Fruit fly (Drosophila melanogaster): ENCODE measurements around the gene Hn.

Hn gene

dm6 chr3L:7774698-7775097 is 14.4 kb downstream of the Hn start:
- TF ChIP-seq CG33017 (tag; optimal IDR thresholded peaks at IDR 0.05) (no peak), kay (GFP tag; ENCODE audit: borderline replicate concordance) (peak; percentile 78), tj (GFP tag; optimal IDR thresholded peaks at IDR 0.05) (no peak), cic (GFP tag; optimal IDR thresholded peaks at IDR 0.05) (no peak), CG7045 (GFP tag; optimal IDR thresholded peaks at IDR 0.05) (no peak)

- TF ChIP-seq Clk (GFP tag; optimal IDR thresholded peaks at IDR 0.05) (peak; percentile 41), cic (GFP tag; optimal IDR thresholded peaks at IDR 0.05) (peak; percentile 93), Mnt (GFP tag; optimal IDR thresholded peaks at IDR 0.05) (peak; percentile 62), CG12768 (GFP tag; optimal IDR thresholded peaks at IDR 0.05) (peak; percentile 48), CG5204 (GFP tag; optimal IDR thresholded peaks at IDR 0.05) (no peak), CG1620 (GFP tag; optimal IDR thresholded peaks at IDR 0.05) (no peak), tj (GFP tag; optimal IDR thresholded peaks at IDR 0.05) (peak; percentile 83), CG33017 (tag; optimal IDR thresholded peaks at IDR 0.05) (peak; percentile 18), toe (GFP tag; optimal IDR thresholded peaks at IDR 0.05) (no peak)
Measured at dm6 chr3L:7775365-7775905, 15.2 kb downstream of the Hn start, which contains the start of gene Clk. Gene Clk (minus strand): TSS chr3L:7775603.

- TF ChIP-seq cnc (optimal IDR thresholded peaks at IDR 0.05) (peak; percentile 42 to 77), CG7101 (tag; optimal IDR thresholded peaks at IDR 0.05) (no peak), kay (GFP tag; ENCODE audit: borderline replicate concordance) (peak; percentile 95), Mnt (GFP tag; optimal IDR thresholded peaks at IDR 0.05) (peak; percentile 6), Crg-1 (GFP tag; optimal IDR thresholded peaks at IDR 0.05) (no peak), CG33017 (tag; optimal IDR thresholded peaks at IDR 0.05) (no peak), Clk (GFP tag; optimal IDR thresholded peaks at IDR 0.05) (no peak)
Measured at dm6 chr3L:7781353-7782050, 21.2 kb downstream of the Hn start.

dm6 chr3L:7782051-7782682 is 21.9 kb downstream of the Hn start:
- TF ChIP-seq bab1 (GFP tag; optimal IDR thresholded peaks at IDR 0.05) = no peak
- no peak for TF ChIP-seq CG12768 (GFP tag; optimal IDR thresholded peaks at IDR 0.05)
- no peak for TF ChIP-seq CG14711 (tag; optimal IDR thresholded peaks at IDR 0.05)
- no peak for TF ChIP-seq CG33017 (tag; optimal IDR thresholded peaks at IDR 0.05)
- TF ChIP-seq CG5204 (GFP tag; optimal IDR thresholded peaks at IDR 0.05) = no peak
- TF ChIP-seq pad (GFP tag; optimal IDR thresholded peaks at IDR 0.05) = no peak
- no peak for TF ChIP-seq cic (GFP tag; optimal IDR thresholded peaks at IDR 0.05)
- no peak for TF ChIP-seq cnc (optimal IDR thresholded peaks at IDR 0.05)
- TF ChIP-seq CG1620 (GFP tag; optimal IDR thresholded peaks at IDR 0.05) = no peak

dm6 chr3L:7783383-7783782 is 23.1 kb downstream of the Hn start:
- TF ChIP-seq bab1 (GFP tag; optimal IDR thresholded peaks at IDR 0.05) = peak; percentile 83
- peak; percentile 47 for TF ChIP-seq CG33017 (tag; optimal IDR thresholded peaks at IDR 0.05)
- TF ChIP-seq CG14711 (tag; optimal IDR thresholded peaks at IDR 0.05) = peak; percentile 66
- no peak for TF ChIP-seq ovo (GFP tag; optimal IDR thresholded peaks at IDR 0.05)
- TF ChIP-seq cnc (optimal IDR thresholded peaks at IDR 0.05) = no peak
- peak; percentile 31 for TF ChIP-seq CG7045 (GFP tag; optimal IDR thresholded peaks at IDR 0.05)
- TF ChIP-seq CG5204 (GFP tag; optimal IDR thresholded peaks at IDR 0.05) = peak; percentile 37
- TF ChIP-seq toe (GFP tag; optimal IDR thresholded peaks at IDR 0.05) = no peak
- no peak for TF ChIP-seq Hr96 (GFP tag; optimal IDR thresholded peaks at IDR 0.05)
- TF ChIP-seq kay (GFP tag; ENCODE audit: borderline replicate concordance) = no peak
- peak; percentile 28 for TF ChIP-seq CG11617 (GFP tag; optimal IDR thresholded peaks at IDR 0.05)
- peak; percentile 36 for TF ChIP-seq tj (GFP tag; optimal IDR thresholded peaks at IDR 0.05)
- no peak for TF ChIP-seq cic (GFP tag; optimal IDR thresholded peaks at IDR 0.05)
- TF ChIP-seq CG12768 (GFP tag; optimal IDR thresholded peaks at IDR 0.05) = no peak
- TF ChIP-seq Crg-1 (GFP tag; optimal IDR thresholded peaks at IDR 0.05) = no peak
- TF ChIP-seq Clk (GFP tag; optimal IDR thresholded peaks at IDR 0.05) = no peak
- TF ChIP-seq CG1620 (GFP tag; optimal IDR thresholded peaks at IDR 0.05) = peak; percentile 47
- peak; percentile 73 for TF ChIP-seq CG7101 (tag; optimal IDR thresholded peaks at IDR 0.05)
- TF ChIP-seq Mnt (GFP tag; optimal IDR thresholded peaks at IDR 0.05) = no peak
- TF ChIP-seq pad (GFP tag; optimal IDR thresholded peaks at IDR 0.05) = no peak

- TF ChIP-seq ovo (GFP tag; optimal IDR thresholded peaks at IDR 0.05) = no peak
- no peak for TF ChIP-seq CG12768 (GFP tag; optimal IDR thresholded peaks at IDR 0.05)
- no peak for TF ChIP-seq CG11617 (GFP tag; optimal IDR thresholded peaks at IDR 0.05)
- TF ChIP-seq cic (GFP tag; optimal IDR thresholded peaks at IDR 0.05) = no peak
- no peak for TF ChIP-seq tj (GFP tag; optimal IDR thresholded peaks at IDR 0.05)
- no peak for TF ChIP-seq CG14711 (tag; optimal IDR thresholded peaks at IDR 0.05)
- no peak for TF ChIP-seq Hr96 (GFP tag; optimal IDR thresholded peaks at IDR 0.05)
- no peak for TF ChIP-seq Mnt (GFP tag; optimal IDR thresholded peaks at IDR 0.05)
Measured at dm6 chr3L:7786263-7786662, 26.0 kb downstream of the Hn start.

dm6 chr3L:7786989-7787388 is 26.7 kb downstream of the Hn start:
- TF ChIP-seq cnc (optimal IDR thresholded peaks at IDR 0.05) = no peak
- TF ChIP-seq pad (GFP tag; optimal IDR thresholded peaks at IDR 0.05) = no peak
- no peak for TF ChIP-seq tj (GFP tag; optimal IDR thresholded peaks at IDR 0.05)
- TF ChIP-seq Hr96 (GFP tag; optimal IDR thresholded peaks at IDR 0.05) = no peak
- no peak for TF ChIP-seq ovo (GFP tag; optimal IDR thresholded peaks at IDR 0.05)
- TF ChIP-seq cic (GFP tag; optimal IDR thresholded peaks at IDR 0.05) = no peak
- no peak for TF ChIP-seq CG1620 (GFP tag; optimal IDR thresholded peaks at IDR 0.05)
- no peak for TF ChIP-seq CG7101 (tag; optimal IDR thresholded peaks at IDR 0.05)
- no peak for TF ChIP-seq CG7045 (GFP tag; optimal IDR thresholded peaks at IDR 0.05)
- no peak for TF ChIP-seq bab1 (GFP tag; optimal IDR thresholded peaks at IDR 0.05)
- TF ChIP-seq CG5204 (GFP tag; optimal IDR thresholded peaks at IDR 0.05) = no peak
- no peak for TF ChIP-seq CG11617 (GFP tag; optimal IDR thresholded peaks at IDR 0.05)
- no peak for TF ChIP-seq CG14711 (tag; optimal IDR thresholded peaks at IDR 0.05)
- TF ChIP-seq Mnt (GFP tag; optimal IDR thresholded peaks at IDR 0.05) = no peak
